Fruit fly (Drosophila melanogaster) whole organism, adult: ENCODE results near the gene koko.

Experiments
- CG11617 ChIP-seq: fragments of 200-800 bp; sonication (Bioruptor generic); optimal IDR thresholded peaks from 2 replicates; lab custom pipeline; 2017; ENCODE audit warnings: mild to moderate bottlenecking, missing biosample characterization, missing genetic modification reagents, missing genetic modification characterization
- CG12768 ChIP-seq: fragments of 200-800 bp; sonication (Bioruptor generic); optimal IDR thresholded peaks from 2 replicates; lab custom pipeline; 2017; ENCODE audit warnings: missing biosample characterization, missing genetic modification characterization, mild to moderate bottlenecking, moderate library complexity, missing genetic modification reagents
- CG14711 ChIP-seq: fragments of 200-800 bp; sonication (Bioruptor generic); optimal IDR thresholded peaks from 2 replicates; lab custom pipeline; 2018; ENCODE audit warnings: missing biosample characterization, mild to moderate bottlenecking, missing genetic modification characterization, moderate library complexity
- CG1620 ChIP-seq: fragments of 200-800 bp; sonication (Bioruptor generic); optimal IDR thresholded peaks from 2 replicates; lab custom pipeline; 2016; ENCODE audit warnings: missing biosample characterization, missing genetic modification characterization
- CG33017 ChIP-seq: fragments of 200-800 bp; sonication (Bioruptor generic); optimal IDR thresholded peaks from 2 replicates; lab custom pipeline; 2018; ENCODE audit warnings: missing biosample characterization, mild to moderate bottlenecking, missing genetic modification characterization, moderate library complexity
- CG5204 ChIP-seq: fragments of 200-800 bp; sonication (Bioruptor generic); optimal IDR thresholded peaks from 2 replicates; lab custom pipeline; 2016; ENCODE audit warnings: missing biosample characterization, missing genetic modification characterization
- CG7045 ChIP-seq: fragments of 200-800 bp; sonication (Bioruptor generic); optimal IDR thresholded peaks from 2 replicates; lab custom pipeline; 2017; ENCODE audit warnings: missing biosample characterization, mild to moderate bottlenecking, missing genetic modification characterization
- CG7101 ChIP-seq: fragments of 200-800 bp; sonication (Bioruptor generic); optimal IDR thresholded peaks from 2 replicates; lab custom pipeline; 2018; ENCODE audit warnings: missing biosample characterization, mild to moderate bottlenecking, missing genetic modification characterization, moderate library complexity
- Clk ChIP-seq: fragments of 200-800 bp; sonication (Bioruptor generic); optimal IDR thresholded peaks from 2 replicates; lab custom pipeline; 2017; ENCODE audit warnings: missing biosample characterization, missing genetic modification characterization
- Crg-1 ChIP-seq: fragments of 200-800 bp; sonication (Bioruptor generic); optimal IDR thresholded peaks from 2 replicates; lab custom pipeline; 2016; ENCODE audit warnings: missing biosample characterization, missing genetic modification characterization
- Hr96 ChIP-seq: fragments of 200-800 bp; sonication (Bioruptor generic); optimal IDR thresholded peaks from 2 replicates; lab custom pipeline; 2016; ENCODE audit warnings: missing biosample characterization, missing genetic modification characterization
- Mnt ChIP-seq: fragments of 200-800 bp; sonication (Bioruptor generic); optimal IDR thresholded peaks from 2 replicates; lab custom pipeline; 2016; ENCODE audit warnings: missing biosample characterization, mild to moderate bottlenecking, missing genetic modification characterization
- bab1 ChIP-seq: fragments of 200-800 bp; sonication (Bioruptor generic); optimal IDR thresholded peaks from 3 replicates; lab custom pipeline; 2019; ENCODE audit warnings: missing biosample characterization, mild to moderate bottlenecking, missing genetic modification characterization, moderate library complexity
- cic ChIP-seq: fragments of 200-800 bp; sonication (Bioruptor generic); optimal IDR thresholded peaks from 2 replicates; lab custom pipeline; 2017; ENCODE audit warnings: missing biosample characterization, mild to moderate bottlenecking, missing genetic modification characterization, moderate library complexity
- cnc ChIP-seq, 2 experiments: fragments of >200 bp; optimal IDR thresholded peaks; 2 replicates each; lab custom pipeline; 2017
- kay ChIP-seq: fragments of 200-800 bp; sonication (Bioruptor generic); peaks from one replicate; lab custom pipeline; 2016; ENCODE audit warnings: missing biosample characterization, missing genetic modification characterization, borderline replicate concordance
- ovo ChIP-seq: fragments of 200-800 bp; sonication (Bioruptor generic); optimal IDR thresholded peaks from 2 replicates; lab custom pipeline; 2016; ENCODE audit warnings: missing biosample characterization, missing genetic modification characterization
- pad ChIP-seq: fragments of 200-800 bp; sonication (Bioruptor generic); optimal IDR thresholded peaks from 3 replicates; lab custom pipeline; 2017; ENCODE audit warnings: missing biosample characterization, missing genetic modification characterization, mild to moderate bottlenecking, moderate library complexity, missing genetic modification reagents
- tj ChIP-seq: fragments of 200-800 bp; sonication (Bioruptor generic); optimal IDR thresholded peaks from 3 replicates; lab custom pipeline; 2017; ENCODE audit warnings: missing biosample characterization, mild to moderate bottlenecking, missing genetic modification characterization, moderate library complexity
- toe ChIP-seq: fragments of 200-800 bp; sonication (Bioruptor generic); optimal IDR thresholded peaks from 2 replicates; lab custom pipeline; 2016; ENCODE audit warnings: missing biosample characterization, missing genetic modification characterization

koko gene

DNA sequence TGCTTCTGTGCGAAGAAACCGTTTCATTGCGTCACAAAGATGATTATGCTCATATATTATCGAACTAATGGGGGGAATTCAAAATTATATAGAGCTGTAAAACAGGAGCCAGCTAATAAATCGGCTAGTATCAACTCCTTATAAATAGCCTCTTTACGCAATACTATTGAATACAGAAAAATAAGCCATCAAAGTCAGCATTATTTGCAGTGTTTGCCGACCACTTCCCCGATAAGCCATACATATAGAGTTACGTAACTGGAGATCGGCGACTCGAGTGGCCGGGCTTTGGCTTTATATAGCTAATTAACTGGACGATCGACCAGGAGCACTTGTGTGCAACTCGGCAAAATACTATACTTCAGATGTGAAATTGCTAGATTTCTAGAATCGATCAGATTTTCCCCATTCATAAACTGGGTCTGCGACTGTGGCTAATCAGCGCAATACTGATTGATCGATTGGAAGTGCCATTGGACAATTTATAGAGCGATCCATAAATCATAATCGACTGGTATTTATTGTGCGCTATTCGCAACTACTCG, 4.9 kb upstream of the koko start:
- no peak for TF ChIP-seq CG14711 (tag; lab: Kevin White, UChicago)
- TF ChIP-seq cic (GFP tag; lab: Kevin White, UChicago): peak; percentile 91
- peak; percentile 19 for TF ChIP-seq pad (GFP tag; lab: Kevin White, UChicago)
- TF ChIP-seq tj: peak; percentile 67
- TF ChIP-seq kay (GFP tag; lab: Kevin White, UChicago): no peak
- no peak for TF ChIP-seq CG1620 (GFP tag; lab: Kevin White, UChicago)
- no peak for TF ChIP-seq cnc (optimal IDR thresholded peaks at IDR 0.05; lab: Kevin White, UChicago)

DNA sequence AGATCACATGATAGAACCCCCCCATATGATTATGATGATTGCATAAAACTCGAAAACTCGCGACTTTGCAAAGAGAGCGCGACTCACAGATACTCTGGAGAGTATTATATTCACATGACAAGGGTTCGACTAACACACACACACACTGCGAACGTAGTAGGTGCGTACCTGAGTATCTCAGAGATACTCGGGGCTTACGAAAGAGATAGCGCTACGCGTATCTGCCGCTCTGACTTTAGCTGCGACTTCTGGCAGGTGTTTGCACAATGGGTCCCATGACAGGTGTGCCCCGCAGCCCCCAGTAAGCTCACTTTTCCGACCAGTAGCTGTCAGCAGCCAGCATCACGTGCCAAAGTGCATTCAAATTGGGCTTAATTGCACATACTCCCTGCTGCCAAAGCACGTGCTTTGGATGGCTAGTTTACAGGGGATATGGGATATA, 4.3 kb upstream of the koko start:
- no peak for TF ChIP-seq CG11617 (GFP tag; lab: Kevin White, UChicago)
- no peak for TF ChIP-seq kay (GFP tag; lab: Kevin White, UChicago)
- TF ChIP-seq pad (GFP tag; lab: Kevin White, UChicago): no peak
- TF ChIP-seq toe (GFP tag; lab: Kevin White, UChicago): no peak
- no peak for TF ChIP-seq Hr96
- no peak for TF ChIP-seq Clk (GFP tag; lab: Kevin White, UChicago)
- TF ChIP-seq Crg-1 (GFP tag; lab: Kevin White, UChicago): no peak
- no peak for TF ChIP-seq CG7045 (GFP tag; lab: Kevin White, UChicago)
- TF ChIP-seq CG1620 (GFP tag; lab: Kevin White, UChicago): no peak
- TF ChIP-seq CG14711 (tag; lab: Kevin White, UChicago): no peak
- peak; percentile 8 for TF ChIP-seq Mnt (GFP tag; lab: Kevin White, UChicago)
- peak; percentile 35 for TF ChIP-seq tj
- no peak for TF ChIP-seq cnc (optimal IDR thresholded peaks at IDR 0.05; lab: Kevin White, UChicago)
- TF ChIP-seq ovo: no peak

- TF ChIP-seq toe (GFP tag; lab: Kevin White, UChicago) (no peak), CG1620 (GFP tag; lab: Kevin White, UChicago) (peak; percentile 65), Clk (GFP tag; lab: Kevin White, UChicago) (no peak), tj (peak; percentile 17), CG5204 (GFP tag; lab: Kevin White, UChicago) (peak; percentile 22), ovo (no peak), Mnt (GFP tag; lab: Kevin White, UChicago) (peak; percentile 42), cic (GFP tag; lab: Kevin White, UChicago) (peak; percentile 51), kay (GFP tag; lab: Kevin White, UChicago) (no peak), CG7045 (GFP tag; lab: Kevin White, UChicago) (no peak), pad (GFP tag; lab: Kevin White, UChicago) (peak; percentile 56), CG7101 (tag; lab: Kevin White, UChicago) (peak; percentile 12), CG11617 (GFP tag; lab: Kevin White, UChicago) (no peak), Hr96 (peak; percentile 24), cnc (optimal IDR thresholded peaks at IDR 0.05; lab: Kevin White, UChicago) (no peak), bab1 (GFP tag; lab: Kevin White, UChicago) (peak; percentile 19), Crg-1 (GFP tag; lab: Kevin White, UChicago) (no peak), CG14711 (tag; lab: Kevin White, UChicago) (peak; percentile 29), CG33017 (tag; lab: Kevin White, UChicago) (no peak), CG12768 (GFP tag; lab: Kevin White, UChicago) (peak; percentile 77)
Observed at dm6 chr3R:18398954-18399697, 3.7 kb upstream of the koko start, which contains the start of gene Vha100-2. Gene Vha100-2, minus strand, starts transcription at chr3R:18399169.

dm6 chr3R:18399698-18400020, 3.2 kb upstream of the koko start:
- TF ChIP-seq ovo: no peak
- no peak for TF ChIP-seq pad (GFP tag; lab: Kevin White, UChicago)
- TF ChIP-seq cnc (optimal IDR thresholded peaks at IDR 0.05; lab: Kevin White, UChicago): no peak
- TF ChIP-seq Crg-1 (GFP tag; lab: Kevin White, UChicago): no peak
- TF ChIP-seq CG33017 (tag; lab: Kevin White, UChicago): no peak
- no peak for TF ChIP-seq Hr96
- TF ChIP-seq CG11617 (GFP tag; lab: Kevin White, UChicago): no peak
- TF ChIP-seq bab1 (GFP tag; lab: Kevin White, UChicago): no peak
- TF ChIP-seq tj: no peak
- TF ChIP-seq CG12768 (GFP tag; lab: Kevin White, UChicago): no peak
- no peak for TF ChIP-seq Clk (GFP tag; lab: Kevin White, UChicago)
- no peak for TF ChIP-seq toe (GFP tag; lab: Kevin White, UChicago)
- no peak for TF ChIP-seq kay (GFP tag; lab: Kevin White, UChicago)
- no peak for TF ChIP-seq CG7101 (tag; lab: Kevin White, UChicago)
- TF ChIP-seq CG7045 (GFP tag; lab: Kevin White, UChicago): no peak
- no peak for TF ChIP-seq CG14711 (tag; lab: Kevin White, UChicago)
- no peak for TF ChIP-seq CG5204 (GFP tag; lab: Kevin White, UChicago)
- no peak for TF ChIP-seq CG1620 (GFP tag; lab: Kevin White, UChicago)

DNA sequence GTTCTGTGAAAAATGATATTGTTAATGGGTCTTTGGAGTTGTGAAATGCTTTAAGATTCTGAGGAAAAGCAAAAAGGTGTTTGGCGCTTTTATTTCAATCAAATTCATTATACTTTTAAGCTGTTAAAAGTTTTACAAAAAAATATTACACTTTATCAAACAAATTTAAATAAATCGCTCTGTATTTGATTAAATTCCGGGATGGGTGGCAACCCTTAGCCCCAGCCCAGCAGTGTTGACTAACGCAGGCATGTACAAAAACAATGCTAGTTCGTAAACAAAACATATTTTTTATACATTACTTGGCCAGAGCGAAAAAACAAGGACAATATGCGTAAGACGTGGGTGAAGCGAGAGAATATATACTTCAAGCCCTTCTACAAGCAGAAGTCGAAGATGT, 1.9 kb downstream of the koko start, which contains the start of gene CG7685:
TSS of gene CG7685 (plus strand) at position 228 of the 400 bp plus-strand sequence.
- peak; percentile 37 for TF ChIP-seq cic (GFP tag; lab: Kevin White, UChicago)
- TF ChIP-seq CG5204 (GFP tag; lab: Kevin White, UChicago): no peak
- peak; percentile 76 for TF ChIP-seq toe (GFP tag; lab: Kevin White, UChicago)
- TF ChIP-seq Mnt (GFP tag; lab: Kevin White, UChicago): peak; percentile 76
- TF ChIP-seq CG7045 (GFP tag; lab: Kevin White, UChicago): peak; percentile 66
- TF ChIP-seq kay (GFP tag; lab: Kevin White, UChicago): no peak
- TF ChIP-seq CG11617 (GFP tag; lab: Kevin White, UChicago): peak; percentile 80
- TF ChIP-seq CG7101 (tag; lab: Kevin White, UChicago): peak; percentile 81
- TF ChIP-seq Clk (GFP tag; lab: Kevin White, UChicago): peak; percentile 57
- TF ChIP-seq cnc (optimal IDR thresholded peaks at IDR 0.05; lab: Kevin White, UChicago): no peak
- TF ChIP-seq Hr96: peak; percentile 80
- peak; percentile 73 for TF ChIP-seq CG33017 (tag; lab: Kevin White, UChicago)
- peak; percentile 71 for TF ChIP-seq CG1620 (GFP tag; lab: Kevin White, UChicago)
- no peak for TF ChIP-seq ovo
- TF ChIP-seq CG12768 (GFP tag; lab: Kevin White, UChicago): peak; percentile 84
- TF ChIP-seq bab1 (GFP tag; lab: Kevin White, UChicago): peak; percentile 80
- TF ChIP-seq Crg-1 (GFP tag; lab: Kevin White, UChicago): peak; percentile 86
- TF ChIP-seq tj: peak; percentile 49
- peak; percentile 61 for TF ChIP-seq pad (GFP tag; lab: Kevin White, UChicago)
- peak; percentile 95 for TF ChIP-seq CG14711 (tag; lab: Kevin White, UChicago)
